Fruit fly (Drosophila melanogaster) whole organism, embryonic: ENCODE results near the gene Seipin.

Experiments
- ATbp ChIP-seq: fragments of 200-800 bp; sonication (Bioruptor generic); optimal IDR thresholded peaks from 2 replicates; lab custom pipeline; 2017; ENCODE audit warnings: missing biosample characterization, mild to moderate bottlenecking, missing genetic modification characterization, missing genetic modification reagents
- Atf-2 ChIP-seq: fragments of 200-800 bp; sonication (Bioruptor generic); optimal IDR thresholded peaks from 2 replicates; lab custom pipeline; 2016; ENCODE audit warnings: missing biosample characterization, missing genetic modification characterization
- Atf3 ChIP-seq: fragments of 200-800 bp; sonication (Bioruptor generic); optimal IDR thresholded peaks from 3 replicates; lab custom pipeline; 2016; ENCODE audit warnings: missing biosample characterization, missing genetic modification characterization
- B-H2 ChIP-seq: fragments of 200-800 bp; sonication (Bioruptor generic); optimal IDR thresholded peaks from 2 replicates; lab custom pipeline; 2018; ENCODE audit warnings: missing biosample characterization, mild to moderate bottlenecking, missing genetic modification characterization
- CG11504 ChIP-seq: fragments of 200-800 bp; sonication (Bioruptor generic); optimal IDR thresholded peaks from 3 replicates; lab custom pipeline; 2019; ENCODE audit warnings: missing biosample characterization, mild to moderate bottlenecking, missing genetic modification characterization, moderate library complexity
- CG12071 ChIP-seq: fragments of 200-800 bp; sonication (Bioruptor generic); optimal IDR thresholded peaks from 3 replicates; lab custom pipeline; 2018; ENCODE audit warnings: missing biosample characterization, mild to moderate bottlenecking, missing genetic modification characterization
- CG12104 ChIP-seq: fragments of 200-800 bp; sonication (Bioruptor generic); optimal IDR thresholded peaks from 3 replicates; lab custom pipeline; 2016; ENCODE audit warnings: missing biosample characterization, missing genetic modification characterization
- CG14014 ChIP-seq: fragments of 200-800 bp; sonication (Bioruptor generic); IDR thresholded peaks from 2 replicates; pipeline ENCODE4 v1.3.6; 2022; ENCODE audit warnings: missing biosample characterization, missing genetic modification characterization
- CG14050 ChIP-seq: fragments of 200-800 bp; sonication (Bioruptor generic); IDR thresholded peaks from 3 replicates; pipeline ENCODE4 v1.3.6; 2022; ENCODE audit warnings: missing biosample characterization, missing genetic modification characterization
- CG14710 ChIP-seq: fragments of 200-800 bp; sonication (Bioruptor generic); optimal IDR thresholded peaks from 3 replicates; lab custom pipeline; 2019; ENCODE audit warnings: missing biosample characterization, mild to moderate bottlenecking, missing genetic modification characterization, moderate library complexity
- CG15011 ChIP-seq: fragments of 200-800 bp; sonication (Bioruptor generic); optimal IDR thresholded peaks from 3 replicates; lab custom pipeline; 2018; ENCODE audit warnings: missing biosample characterization, mild to moderate bottlenecking, missing genetic modification characterization
- CG15601 ChIP-seq: fragments of 200-800 bp; sonication (Bioruptor generic); optimal IDR thresholded peaks from 3 replicates; lab custom pipeline; 2019; ENCODE audit warnings: missing biosample characterization, mild to moderate bottlenecking, missing genetic modification characterization, moderate library complexity
- CG17385 ChIP-seq: fragments of 200-800 bp; sonication (Bioruptor generic); optimal IDR thresholded peaks from 3 replicates; lab custom pipeline; 2018; ENCODE audit warnings: missing biosample characterization, mild to moderate bottlenecking, missing genetic modification characterization
- CG18599 ChIP-seq: fragments of 200-800 bp; sonication (Bioruptor generic); optimal IDR thresholded peaks from 3 replicates; lab custom pipeline; 2017; ENCODE audit warnings: missing biosample characterization, missing genetic modification characterization, mild to moderate bottlenecking, moderate library complexity, missing genetic modification reagents
- CG2678 ChIP-seq: fragments of 200-800 bp; sonication (Bioruptor generic); optimal IDR thresholded peaks from 3 replicates; lab custom pipeline; 2019; ENCODE audit warnings: missing biosample characterization, mild to moderate bottlenecking, missing genetic modification characterization, moderate library complexity
- CG30431 ChIP-seq: fragments of 200-800 bp; sonication (Bioruptor generic); optimal IDR thresholded peaks from 2 replicates; lab custom pipeline; 2017; ENCODE audit warnings: missing biosample characterization, missing genetic modification characterization
- CG31224 ChIP-seq: fragments of 200-800 bp; sonication (Bioruptor generic); IDR thresholded peaks from 2 replicates; pipeline ENCODE4 v1.3.6; 2022; ENCODE audit warnings: missing biosample characterization, missing genetic modification characterization
- CG32772 ChIP-seq: fragments of 200-800 bp; sonication (Bioruptor generic); IDR thresholded peaks from 2 replicates; pipeline ENCODE4 v1.3.6; 2022; ENCODE audit warnings: missing biosample characterization, missing genetic modification characterization
- CG3407 ChIP-seq: fragments of 200-800 bp; sonication (Bioruptor generic); optimal IDR thresholded peaks from 2 replicates; lab custom pipeline; 2018; ENCODE audit warnings: missing biosample characterization, mild to moderate bottlenecking, missing genetic modification characterization
- CG34224 ChIP-seq: fragments of 200-800 bp; sonication (Bioruptor generic); IDR thresholded peaks from 3 replicates; pipeline ENCODE4 v1.3.6; 2022; ENCODE audit warnings: missing biosample characterization, missing genetic modification characterization; ENCODE audit not compliant: partially characterized antibody
- CG3726 ChIP-seq: fragments of 200-800 bp; sonication (Bioruptor generic); IDR thresholded peaks from 3 replicates; pipeline ENCODE4, ENCODE4 v1.3.6; 2022; ENCODE audit warnings: missing biosample characterization, missing genetic modification characterization
- CG8089 ChIP-seq: fragments of 200-800 bp; sonication (Bioruptor generic); optimal IDR thresholded peaks from 3 replicates; lab custom pipeline; 2016; ENCODE audit warnings: missing biosample characterization, missing genetic modification characterization
- CTCF ChIP-seq: fragments of 200-800 bp; sonication (Bioruptor generic); optimal IDR thresholded peaks from 2 replicates; lab custom pipeline; 2017; ENCODE audit warnings: missing biosample characterization, mild to moderate bottlenecking, missing genetic modification characterization, moderate library complexity
- Dfd ChIP-seq, 2 experiments: fragments of >200 bp; optimal IDR thresholded peaks; 2 replicates each; lab custom pipeline; 2017; ENCODE audit warnings: missing biosample characterization in 2 of 2, missing genetic modification characterization in 2 of 2
- HLH3B ChIP-seq: fragments of 200-800 bp; sonication (Bioruptor generic); IDR thresholded peaks from 2 replicates; pipeline ENCODE4 v1.3.6; 2022; ENCODE audit warnings: missing biosample characterization, missing genetic modification characterization
- MESR4 ChIP-seq: fragments of 200-800 bp; sonication (Bioruptor generic); optimal IDR thresholded peaks from 2 replicates; lab custom pipeline; 2018; ENCODE audit warnings: missing biosample characterization, mild to moderate bottlenecking, missing genetic modification characterization, moderate library complexity
- NC2β ChIP-seq: fragments of 200-800 bp; sonication (Bioruptor generic); optimal IDR thresholded peaks from 2 replicates; lab custom pipeline; 2016; ENCODE audit warnings: missing biosample characterization, missing genetic modification characterization
- Oli ChIP-seq: fragments of 200-800 bp; sonication (Bioruptor generic); optimal IDR thresholded peaks from 2 replicates; lab custom pipeline; 2018; ENCODE audit warnings: missing biosample characterization, mild to moderate bottlenecking, missing genetic modification characterization, moderate library complexity
- bbx ChIP-seq: fragments of 200-800 bp; sonication (Bioruptor generic); IDR thresholded peaks from 2 replicates; pipeline ENCODE4 v1.3.6; 2022; ENCODE audit warnings: missing biosample characterization, missing genetic modification characterization; ENCODE audit not compliant: partially characterized antibody
- bowl ChIP-seq: fragments of 200-800 bp; sonication (Bioruptor generic); IDR thresholded peaks from 2 replicates; pipeline ENCODE4 v1.3.6; 2022; ENCODE audit warnings: missing biosample characterization, missing genetic modification characterization
- cg ChIP-seq: fragments of 200-800 bp; sonication (Bioruptor generic); optimal IDR thresholded peaks from 3 replicates; lab custom pipeline; 2019; ENCODE audit warnings: missing biosample characterization, mild to moderate bottlenecking, missing genetic modification characterization, moderate library complexity
- chif ChIP-seq, 2 experiments: fragments of 200-800 bp; sonication (Bioruptor generic); optimal IDR thresholded peaks; 3 replicates each; lab custom pipeline; 2016; ENCODE audit warnings: missing biosample characterization in 2 of 2, missing genetic modification characterization in 2 of 2
- disco-r ChIP-seq: fragments of 200-800 bp; sonication (Bioruptor generic); optimal IDR thresholded peaks from 2 replicates; lab custom pipeline; 2016; ENCODE audit warnings: missing biosample characterization, missing genetic modification characterization
- dm ChIP-seq: fragments of 200-800 bp; sonication (Bioruptor generic); optimal IDR thresholded peaks from 3 replicates; lab custom pipeline; 2016; ENCODE audit warnings: missing biosample characterization, missing genetic modification characterization
- ewg ChIP-seq: fragments of 200-800 bp; sonication (Bioruptor generic); optimal IDR thresholded peaks from 3 replicates; lab custom pipeline; 2017; ENCODE audit warnings: mild to moderate bottlenecking, missing biosample characterization, missing genetic modification reagents, missing genetic modification characterization
- exex ChIP-seq: fragments of 200-800 bp; sonication (Bioruptor generic); optimal IDR thresholded peaks from 4 replicates; lab custom pipeline; 2018; ENCODE audit warnings: missing biosample characterization, mild to moderate bottlenecking, missing genetic modification characterization, moderate library complexity
- eyg ChIP-seq: fragments of 200-800 bp; sonication (Bioruptor generic); optimal IDR thresholded peaks from 3 replicates; lab custom pipeline; 2016; ENCODE audit warnings: missing biosample characterization, missing genetic modification characterization
- jumu ChIP-seq: fragments of 200-800 bp; sonication (Bioruptor generic); optimal IDR thresholded peaks from 3 replicates; lab custom pipeline; 2016; ENCODE audit warnings: missing biosample characterization, missing genetic modification characterization
- kni ChIP-seq: fragments of 200-800 bp; sonication (Bioruptor generic); optimal IDR thresholded peaks from 3 replicates; lab custom pipeline; 2017; ENCODE audit warnings: mild to moderate bottlenecking, missing biosample characterization, missing genetic modification reagents, missing genetic modification characterization
- nmo ChIP-seq: fragments of 200-800 bp; sonication (Bioruptor generic); optimal IDR thresholded peaks from 2 replicates; lab custom pipeline; 2018; ENCODE audit warnings: missing biosample characterization, mild to moderate bottlenecking, missing genetic modification characterization, moderate library complexity
- pros ChIP-seq: fragments of 200-800 bp; sonication (Bioruptor generic); optimal IDR thresholded peaks from 3 replicates; lab custom pipeline; 2019; ENCODE audit warnings: missing biosample characterization, mild to moderate bottlenecking, missing genetic modification characterization, moderate library complexity
- pzg ChIP-seq: fragments of 200-800 bp; sonication (Bioruptor generic); optimal IDR thresholded peaks from 3 replicates; lab custom pipeline; 2018; ENCODE audit warnings: missing biosample characterization, mild to moderate bottlenecking, missing genetic modification characterization, moderate library complexity
- scrt ChIP-seq: fragments of 200-800 bp; sonication (Bioruptor generic); optimal IDR thresholded peaks from 2 replicates; lab custom pipeline; 2018; ENCODE audit warnings: missing biosample characterization, mild to moderate bottlenecking, missing genetic modification characterization, moderate library complexity
- sob ChIP-seq: fragments of 200-800 bp; sonication (Bioruptor generic); IDR thresholded peaks from 2 replicates; pipeline ENCODE4 v1.3.6; 2022; ENCODE audit warnings: missing biosample characterization, missing genetic modification characterization
- ssp ChIP-seq: fragments of 200-800 bp; sonication (Bioruptor generic); IDR thresholded peaks from 2 replicates; pipeline ENCODE4 v1.3.6; 2022; ENCODE audit warnings: missing biosample characterization, missing genetic modification characterization
- tgo ChIP-seq: fragments of 200-800 bp; sonication (Bioruptor generic); IDR thresholded peaks from 3 replicates; pipeline ENCODE4 v1.3.6; 2022; ENCODE audit warnings: missing biosample characterization, missing genetic modification characterization
- twi ChIP-seq: fragments of 200-800 bp; optimal IDR thresholded peaks from 2 replicates; lab custom pipeline; 2019; ENCODE audit warnings: missing biosample characterization, mild to moderate bottlenecking, missing genetic modification characterization, moderate library complexity
- tx ChIP-seq: fragments of 200-800 bp; sonication (Bioruptor generic); optimal IDR thresholded peaks from 2 replicates; lab custom pipeline; 2016; ENCODE audit warnings: missing biosample characterization, missing genetic modification characterization
- unc-4 ChIP-seq: fragments of 200-800 bp; sonication (Bioruptor generic); IDR thresholded peaks from 2 replicates; pipeline ENCODE4 v1.3.6; 2022; ENCODE audit warnings: missing biosample characterization, missing genetic modification characterization; ENCODE audit not compliant: partially characterized antibody
- zen ChIP-seq: fragments of 200-800 bp; sonication (Bioruptor generic); optimal IDR thresholded peaks from 3 replicates; lab custom pipeline; 2018; ENCODE audit warnings: missing biosample characterization, mild to moderate bottlenecking, missing genetic modification characterization, moderate library complexity
- zf30C ChIP-seq: fragments of 200-800 bp; sonication (Bioruptor generic); optimal IDR thresholded peaks from 3 replicates; lab custom pipeline; 2018; ENCODE audit warnings: missing biosample characterization, mild to moderate bottlenecking, missing genetic modification characterization

Seipin gene

dm6 chrX:2619651-2620050 lies at the start of gene Seipin, which contains the start of gene Tsp3A (continued):
- peak; percentile 48 for TF ChIP-seq pzg
- TF ChIP-seq tgo, result peak; percentile 85
- peak; percentile 62 for TF ChIP-seq CG12104 (GFP tag; lab: Kevin White, UChicago)
- peak; percentile 92 for TF ChIP-seq scrt (GFP tag; lab: Kevin White, UChicago)
- peak; percentile 37 for TF ChIP-seq twi (tag; lab: Kevin White, UChicago)
- TF ChIP-seq ssp (GFP tag; lab: Robert Waterston, UW), result peak; percentile 61
- TF ChIP-seq jumu, result peak; percentile 60
- no peak for TF ChIP-seq CG15601 (tag; lab: Kevin White, UChicago)
- TF ChIP-seq CG12071, result peak; percentile 91
- peak; percentile 91 for TF ChIP-seq CG2678 (tag; lab: Kevin White, UChicago)
- TF ChIP-seq bowl (GFP tag; lab: Robert Waterston, UW), result peak; percentile 72; the same call in 1 of the 2 replicates
- peak; percentile 80 for TF ChIP-seq nmo (GFP tag; lab: Kevin White, UChicago)
- no peak for TF ChIP-seq cg (GFP tag; lab: Kevin White, UChicago)
- TF ChIP-seq unc-4, result peak; percentile 57
- TF ChIP-seq CG30431 (GFP tag; lab: Kevin White, UChicago), result peak; percentile 61
- TF ChIP-seq kni (GFP tag; lab: Kevin White, UChicago), result peak; percentile 20
- peak; percentile 58 for TF ChIP-seq ewg
- peak; percentile 77 for TF ChIP-seq HLH3B (GFP tag; lab: Robert Waterston, UW)
- peak; percentile 77 for TF ChIP-seq disco-r (GFP tag; lab: Kevin White, UChicago)
- peak; percentile 73 for TF ChIP-seq dm (GFP tag; lab: Kevin White, UChicago)
- TF ChIP-seq CG8089, result peak; percentile 60
- TF ChIP-seq Atf3, result peak; percentile 52
- peak; percentile 85 for TF ChIP-seq CG32772 (GFP tag; lab: Robert Waterston, UW)
- TF ChIP-seq Dfd (GFP tag; optimal IDR thresholded peaks at IDR 0.05; lab: Kevin White, UChicago), result no peak
- peak; percentile 57 for TF ChIP-seq ATbp (GFP tag; lab: Kevin White, UChicago)
- TF ChIP-seq Oli (tag; lab: Kevin White, UChicago), result peak; percentile 78
- peak; percentile 44 for TF ChIP-seq B-H2 (GFP tag; lab: Kevin White, UChicago)
- peak; percentile 39 for TF ChIP-seq CTCF (GFP tag; lab: Kevin White, UChicago)
- TF ChIP-seq bbx (GFP tag; lab: Robert Waterston, UW), result peak; percentile 70
- no peak for TF ChIP-seq pros (GFP tag; lab: Kevin White, UChicago)
- TF ChIP-seq CG17385 (GFP tag; lab: Kevin White, UChicago), result no peak
- TF ChIP-seq chif (GFP tag; optimal IDR thresholded peaks at IDR 0.05; lab: Kevin White, UChicago), result peak; percentile 45 to 61
- peak; percentile 57 for TF ChIP-seq CG3407 (GFP tag; lab: Kevin White, UChicago)
- TF ChIP-seq eyg, result peak; percentile 86
- peak; percentile 51 for TF ChIP-seq MESR4 (GFP tag; lab: Kevin White, UChicago)
- TF ChIP-seq CG18599, result peak; percentile 96
- TF ChIP-seq sob (GFP tag; lab: Robert Waterston, UW), result peak; percentile 89
- TF ChIP-seq CG15011 (GFP tag; lab: Kevin White, UChicago), result no peak
- peak; percentile 64 for TF ChIP-seq Atf-2 (GFP tag; lab: Kevin White, UChicago)
- TF ChIP-seq CG34224 (GFP tag; lab: Robert Waterston, UW), result peak; percentile 63
- no peak for TF ChIP-seq CG11504 (tag; lab: Kevin White, UChicago)
- peak; percentile 90 for TF ChIP-seq CG14014 (GFP tag; lab: Robert Waterston, UW)
- TF ChIP-seq NC2β (GFP tag; lab: Kevin White, UChicago), result peak; percentile 69
- TF ChIP-seq CG14050 (GFP tag; lab: Robert Waterston, UW), result peak; percentile 74
- peak; percentile 66 for TF ChIP-seq tx (GFP tag; lab: Kevin White, UChicago)
- TF ChIP-seq CG3726 (GFP tag; lab: Robert Waterston, UW), result peak; percentile 74; the same call in 2 of the 3 replicates
- TF ChIP-seq zf30C (GFP tag; lab: Kevin White, UChicago), result peak; percentile 66
- TF ChIP-seq CG31224 (GFP tag; lab: Robert Waterston, UW), result peak; percentile 71
- peak; percentile 95 for TF ChIP-seq exex
- TF ChIP-seq CG14710 (tag; lab: Kevin White, UChicago), result peak; percentile 56
- peak; percentile 38 for TF ChIP-seq zen
